Fruit fly (Drosophila melanogaster) whole organism, embryonic: ENCODE data around the gene rut.
A peak's percentile ranks its signal among the peaks of the same experiment; 100 is the strongest.

ENCODE experiments used
- Adf1 ChIP-seq: fragments of 200-800 bp; sonication (Bioruptor generic); IDR thresholded peaks from 2 replicates; pipeline ENCODE4 v1.3.6; 2022; ENCODE audit warnings: missing biosample characterization, missing genetic modification characterization
- Atf3 ChIP-seq: fragments of 200-800 bp; sonication (Bioruptor generic); optimal IDR thresholded peaks from 3 replicates; lab custom pipeline; 2016; ENCODE audit warnings: missing biosample characterization, missing genetic modification characterization
- CG10267 ChIP-seq: fragments of 200-800 bp; sonication (Bioruptor generic); optimal IDR thresholded peaks from 2 replicates; lab custom pipeline; 2018; ENCODE audit warnings: missing biosample characterization, mild to moderate bottlenecking, missing genetic modification characterization, moderate library complexity
- CG10321 ChIP-seq: fragments of 200-800 bp; sonication (Bioruptor generic); IDR thresholded peaks from 2 replicates; pipeline ENCODE4 v1.3.6; 2022; ENCODE audit warnings: missing biosample characterization, missing genetic modification characterization
- CG11695 ChIP-seq: fragments of 200-800 bp; sonication (Bioruptor generic); IDR thresholded peaks from 3 replicates; pipeline ENCODE4 v1.3.6; 2022; ENCODE audit warnings: missing biosample characterization, missing genetic modification characterization
- CG12219 ChIP-seq: fragments of 200-800 bp; sonication (Bioruptor generic); optimal IDR thresholded peaks from 3 replicates; lab custom pipeline; 2018; ENCODE audit warnings: missing biosample characterization, mild to moderate bottlenecking, missing genetic modification characterization
- CG14050 ChIP-seq: fragments of 200-800 bp; sonication (Bioruptor generic); IDR thresholded peaks from 3 replicates; pipeline ENCODE4 v1.3.6; 2022; ENCODE audit warnings: missing biosample characterization, missing genetic modification characterization
- CG14710 ChIP-seq: fragments of 200-800 bp; sonication (Bioruptor generic); optimal IDR thresholded peaks from 3 replicates; lab custom pipeline; 2019; ENCODE audit warnings: missing biosample characterization, mild to moderate bottlenecking, missing genetic modification characterization, moderate library complexity
- CG14860 ChIP-seq: fragments of 200-800 bp; sonication (Bioruptor generic); IDR thresholded peaks from 3 replicates; pipeline ENCODE4 v1.3.6; 2022; ENCODE audit warnings: missing biosample characterization, missing genetic modification characterization; ENCODE audit not compliant: partially characterized antibody
- CG1647 ChIP-seq: fragments of 200-800 bp; sonication (Bioruptor generic); optimal IDR thresholded peaks from 3 replicates; lab custom pipeline; 2016; ENCODE audit warnings: missing biosample characterization, missing genetic modification characterization
- CG17328 ChIP-seq: fragments of 200-800 bp; sonication (Bioruptor generic); IDR thresholded peaks from 2 replicates; pipeline ENCODE4 v1.3.6; 2022; ENCODE audit warnings: missing biosample characterization, missing genetic modification characterization
- CG17568 ChIP-seq: fragments of 200-800 bp; sonication (Bioruptor generic); optimal IDR thresholded peaks from 2 replicates; lab custom pipeline; 2018; ENCODE audit warnings: missing biosample characterization, mild to moderate bottlenecking, missing genetic modification characterization, moderate library complexity
- CG17912 ChIP-seq: fragments of 200-800 bp; sonication (Bioruptor generic); optimal IDR thresholded peaks from 2 replicates; lab custom pipeline; 2018; ENCODE audit warnings: missing biosample characterization, mild to moderate bottlenecking, missing genetic modification characterization
- CG1832 ChIP-seq: fragments of 200-800 bp; sonication (Bioruptor generic); optimal IDR thresholded peaks from 2 replicates; lab custom pipeline; 2017; ENCODE audit warnings: missing biosample characterization, mild to moderate bottlenecking, missing genetic modification characterization, inconsistent platforms
- CG2116 ChIP-seq: fragments of 200-800 bp; sonication (Bioruptor generic); optimal IDR thresholded peaks from 3 replicates; lab custom pipeline; 2018; ENCODE audit warnings: missing biosample characterization, mild to moderate bottlenecking, missing genetic modification characterization
- CG2889 ChIP-seq: fragments of 200-800 bp; sonication (Bioruptor generic); IDR thresholded peaks from 3 replicates; pipeline ENCODE4 v1.3.6; 2022; ENCODE audit warnings: missing biosample characterization, missing genetic modification characterization
- CG3065 ChIP-seq: fragments of 200-800 bp; sonication (Bioruptor generic); optimal IDR thresholded peaks from 2 replicates; lab custom pipeline; 2016; ENCODE audit warnings: missing biosample characterization, missing genetic modification characterization
- CG3281 ChIP-seq: fragments of 200-800 bp; sonication (Bioruptor generic); optimal IDR thresholded peaks from 3 replicates; lab custom pipeline; 2017; ENCODE audit warnings: missing biosample characterization, mild to moderate bottlenecking, missing genetic modification characterization
- CG3847 ChIP-seq: fragments of 200-800 bp; sonication (Bioruptor generic); IDR thresholded peaks from 2 replicates; pipeline ENCODE4 v1.3.6; 2022; ENCODE audit warnings: missing biosample characterization, missing genetic modification characterization
- CG4282 ChIP-seq: fragments of 200-800 bp; sonication (Bioruptor generic); optimal IDR thresholded peaks from 2 replicates; lab custom pipeline; 2016; ENCODE audit warnings: missing biosample characterization, missing genetic modification characterization
- CG4707 ChIP-seq: fragments of 200-800 bp; sonication (Bioruptor generic); optimal IDR thresholded peaks from 2 replicates; lab custom pipeline; 2018; ENCODE audit warnings: missing biosample characterization, mild to moderate bottlenecking, missing genetic modification characterization, moderate library complexity
- CG9437 ChIP-seq: fragments of 200-800 bp; sonication (Bioruptor generic); optimal IDR thresholded peaks from 2 replicates; lab custom pipeline; 2018; ENCODE audit warnings: missing biosample characterization, mild to moderate bottlenecking, missing genetic modification characterization
- Dbx ChIP-seq: fragments of 200-800 bp; sonication (Bioruptor generic); IDR thresholded peaks from 3 replicates; pipeline ENCODE4 v1.3.6; 2022; ENCODE audit warnings: missing biosample characterization, missing genetic modification characterization
- Elba2 ChIP-seq: fragments of 200-800 bp; sonication (Bioruptor generic); optimal IDR thresholded peaks from 3 replicates; lab custom pipeline; 2016; ENCODE audit warnings: missing biosample characterization, missing genetic modification characterization
- H15 ChIP-seq: fragments of 200-800 bp; sonication (Bioruptor generic); IDR thresholded peaks from 3 replicates; pipeline ENCODE4 v1.3.6; 2022; ENCODE audit warnings: missing biosample characterization, missing genetic modification characterization
- HLH4C ChIP-seq: fragments of 200-800 bp; sonication (Bioruptor generic); IDR thresholded peaks from 3 replicates; pipeline ENCODE4 v1.3.6; 2022; ENCODE audit warnings: missing biosample characterization, missing genetic modification characterization; ENCODE audit not compliant: partially characterized antibody
- HLHmδ ChIP-seq: fragments of 200-800 bp; sonication (Bioruptor generic); optimal IDR thresholded peaks from 2 replicates; lab custom pipeline; 2018; ENCODE audit warnings: missing biosample characterization, mild to moderate bottlenecking, missing genetic modification characterization, moderate library complexity
- Max ChIP-seq: fragments of 200-800 bp; sonication (Bioruptor generic); optimal IDR thresholded peaks from 2 replicates; lab custom pipeline; 2016; ENCODE audit warnings: missing biosample characterization, mild to moderate bottlenecking, missing genetic modification characterization
- NK7.1 ChIP-seq: fragments of 200-800 bp; sonication (Bioruptor generic); optimal IDR thresholded peaks from 3 replicates; lab custom pipeline; 2016; ENCODE audit warnings: missing biosample characterization, missing genetic modification characterization
- NfI ChIP-seq: fragments of 200-800 bp; sonication (Bioruptor generic); optimal IDR thresholded peaks from 3 replicates; lab custom pipeline; 2018; ENCODE audit warnings: missing biosample characterization, mild to moderate bottlenecking, missing genetic modification characterization, moderate library complexity
- Ptx1 ChIP-seq: fragments of 200-800 bp; sonication (Bioruptor generic); IDR thresholded peaks from 2 replicates; pipeline ENCODE4 v1.3.6; 2022; ENCODE audit warnings: missing biosample characterization, missing genetic modification characterization
- Xrp1 ChIP-seq: fragments of 200-800 bp; sonication (Bioruptor generic); IDR thresholded peaks from 2 replicates; pipeline ENCODE4 v1.3.6; 2022; ENCODE audit warnings: missing biosample characterization, missing genetic modification characterization
- ato ChIP-seq: fragments of 200-800 bp; sonication (Bioruptor generic); IDR thresholded peaks from 2 replicates; pipeline ENCODE4 v1.3.6; 2022; ENCODE audit warnings: missing biosample characterization, missing genetic modification characterization; ENCODE audit not compliant: partially characterized antibody
- az2 ChIP-seq: fragments of 200-800 bp; sonication (Bioruptor generic); optimal IDR thresholded peaks from 3 replicates; lab custom pipeline; 2016; ENCODE audit warnings: missing biosample characterization, missing genetic modification characterization
- bigmax ChIP-seq: fragments of 200-800 bp; sonication (Bioruptor generic); optimal IDR thresholded peaks from 2 replicates; lab custom pipeline; 2018; ENCODE audit warnings: missing biosample characterization, mild to moderate bottlenecking, missing genetic modification characterization
- cad ChIP-seq: fragments of >200 bp; optimal IDR thresholded peaks from 2 replicates; lab custom pipeline; 2017; ENCODE audit warnings: missing biosample characterization, missing genetic modification characterization
- dimm ChIP-seq: fragments of 200-800 bp; sonication (Bioruptor generic); IDR thresholded peaks from 2 replicates; pipeline ENCODE4 v1.3.6; 2022; ENCODE audit warnings: missing biosample characterization, missing genetic modification characterization
- emc ChIP-seq: fragments of 200-800 bp; sonication (Bioruptor generic); optimal IDR thresholded peaks from 2 replicates; lab custom pipeline; 2016; ENCODE audit warnings: missing biosample characterization, missing genetic modification characterization
- gcm ChIP-seq: fragments of 200-800 bp; sonication (Bioruptor generic); optimal IDR thresholded peaks from 2 replicates; lab custom pipeline; 2019; ENCODE audit warnings: missing biosample characterization, mild to moderate bottlenecking, missing genetic modification characterization, moderate library complexity
- grn ChIP-seq: fragments of 200-800 bp; sonication (Bioruptor generic); optimal IDR thresholded peaks from 3 replicates; lab custom pipeline; 2017; ENCODE audit warnings: missing biosample characterization, missing genetic modification characterization
- mam ChIP-seq: fragments of 200-800 bp; sonication (Bioruptor generic); optimal IDR thresholded peaks from 3 replicates; lab custom pipeline; 2016; ENCODE audit warnings: missing biosample characterization, missing genetic modification characterization
- onecut ChIP-seq: fragments of 200-800 bp; sonication (Bioruptor generic); IDR thresholded peaks from 2 replicates; pipeline ENCODE4 v1.3.6; 2022; ENCODE audit warnings: missing biosample characterization, missing genetic modification characterization
- row ChIP-seq: fragments of 200-800 bp; sonication (Bioruptor generic); IDR thresholded peaks from 3 replicates; pipeline ENCODE4 v1.3.6; 2022; ENCODE audit warnings: missing biosample characterization, missing genetic modification characterization
- sisA ChIP-seq: fragments of 200-800 bp; sonication (Bioruptor generic); IDR thresholded peaks from 2 replicates; pipeline ENCODE4 v1.3.6; 2022; ENCODE audit warnings: missing biosample characterization, missing genetic modification characterization
- slbo ChIP-seq: fragments of 200-800 bp; sonication (Bioruptor generic); IDR thresholded peaks from 2 replicates; pipeline ENCODE4 v1.3.6; 2022; ENCODE audit warnings: missing biosample characterization, missing genetic modification characterization
- so ChIP-seq: fragments of 200-800 bp; sonication (Bioruptor generic); IDR thresholded peaks from 3 replicates; pipeline ENCODE4 v1.3.6; 2022; ENCODE audit warnings: missing biosample characterization, missing genetic modification characterization
- sqz ChIP-seq: fragments of 200-800 bp; sonication (Bioruptor generic); optimal IDR thresholded peaks from 3 replicates; lab custom pipeline; 2018; ENCODE audit warnings: missing biosample characterization, mild to moderate bottlenecking, missing genetic modification characterization
- sug ChIP-seq: fragments of 200-800 bp; optimal IDR thresholded peaks from 2 replicates; lab custom pipeline; 2019; ENCODE audit warnings: missing biosample characterization, mild to moderate bottlenecking, missing genetic modification characterization, moderate library complexity
- tin ChIP-seq: fragments of 200-800 bp; sonication (Bioruptor generic); optimal IDR thresholded peaks from 3 replicates; lab custom pipeline; 2016; ENCODE audit warnings: missing biosample characterization, missing genetic modification characterization
- trh ChIP-seq: fragments of 200-800 bp; sonication (Bioruptor generic); optimal IDR thresholded peaks from 2 replicates; lab custom pipeline; 2016; ENCODE audit warnings: missing biosample characterization, missing genetic modification characterization
- tx ChIP-seq: fragments of 200-800 bp; sonication (Bioruptor generic); optimal IDR thresholded peaks from 2 replicates; lab custom pipeline; 2016; ENCODE audit warnings: missing biosample characterization, missing genetic modification characterization
- zfh2 ChIP-seq: fragments of 200-800 bp; sonication (Bioruptor generic); optimal IDR thresholded peaks from 2 replicates; lab custom pipeline; 2016; ENCODE audit warnings: missing biosample characterization, missing genetic modification characterization

Gene rut

dm6 chrX:14841893-14842505 lies 16.1 kb upstream of the rut start (continued):
- TF ChIP-seq gcm (GFP tag; lab: Kevin White, UChicago) (no peak), CG14050 (GFP tag; lab: Robert Waterston, UW) (no peak), H15 (GFP tag; lab: Robert Waterston, UW) (no peak), CG3281 (GFP tag; lab: Kevin White, UChicago) (no peak), CG14860 (no peak), HLH4C (GFP tag; lab: Robert Waterston, UW) (no peak), CG14710 (tag; lab: Kevin White, UChicago) (no peak), mam (no peak), ato (GFP tag; lab: Robert Waterston, UW) (no peak), CG4282 (GFP tag; lab: Kevin White, UChicago) (no peak), cad (GFP tag; lab: Kevin White, UChicago) (no peak), row (GFP tag; lab: Robert Waterston, UW) (peak; percentile 28; the same call in 2 of the 3 replicates), az2 (GFP tag; lab: Kevin White, UChicago) (no peak), zfh2 (GFP tag; lab: Kevin White, UChicago) (no peak), CG1832 (GFP tag; lab: Kevin White, UChicago) (no peak), CG2116 (peak; percentile 8), CG3065 (no peak), Elba2 (GFP tag; lab: Kevin White, UChicago) (no peak), slbo (GFP tag; lab: Robert Waterston, UW) (no peak), CG3847 (GFP tag; lab: Robert Waterston, UW) (no peak), so (no peak), emc (GFP tag; lab: Kevin White, UChicago) (no peak), CG11695 (GFP tag; lab: Robert Waterston, UW) (no peak), trh (GFP tag; lab: Kevin White, UChicago) (no peak), Adf1 (no peak), CG17328 (GFP tag; lab: Robert Waterston, UW) (no peak), bigmax (GFP tag; lab: Kevin White, UChicago) (no peak), NfI (no peak), onecut (peak; percentile 44), Xrp1 (no peak), CG17912 (no peak), Atf3 (GFP tag; lab: Kevin White, UChicago) (no peak), tin (GFP tag; lab: Kevin White, UChicago) (no peak), HLHmδ (no peak), Dbx (GFP tag; lab: Robert Waterston, UW) (0 out of 3 replicates have a peak, but pooled peaks have one; percentile 21), Ptx1 (GFP tag; lab: Robert Waterston, UW) (no peak), NK7.1 (GFP tag; lab: Kevin White, UChicago) (no peak), CG1647 (GFP tag; lab: Kevin White, UChicago) (no peak), CG9437 (GFP tag; lab: Kevin White, UChicago) (no peak), CG4707 (GFP tag; lab: Kevin White, UChicago) (no peak), CG10267 (tag; lab: Kevin White, UChicago) (no peak), Max (GFP tag; lab: Kevin White, UChicago) (no peak), CG12219 (GFP tag; lab: Kevin White, UChicago) (no peak), CG17568 (GFP tag; lab: Kevin White, UChicago) (no peak), CG2889 (GFP tag; lab: Robert Waterston, UW) (no peak), sqz (GFP tag; lab: Kevin White, UChicago) (no peak), sug (no peak), grn (GFP tag; lab: Kevin White, UChicago) (no peak), sisA (GFP tag; lab: Robert Waterston, UW) (no peak), CG10321 (no peak), dimm (GFP tag; lab: Robert Waterston, UW) (no peak), tx (GFP tag; lab: Kevin White, UChicago) (no peak)
